Worm (Caenorhabditis elegans) whole organism, L1 larva: Measurements from ENCODE around the gene W04D2.4.

Source experiments
- C04F5.9 ChIP-seq: sonication (generic microtip); optimal IDR thresholded peaks from 2 replicates; lab custom pipeline; 2016; ENCODE audit warnings: missing genetic modification characterization, missing compliant biosample characterization
- C16A3.4 ChIP-seq: fragments of 150-350 bp; optimal IDR thresholded peaks from 2 replicates; lab custom pipeline; 2014; ENCODE audit warnings: missing biosample characterization, missing genetic modification characterization
- C34B4.2 ChIP-seq: sonication (generic microtip); optimal IDR thresholded peaks from 2 replicates; lab custom pipeline; 2017; ENCODE audit warnings: mild to moderate bottlenecking, missing genetic modification characterization, missing compliant biosample characterization
- F16B12.6 ChIP-seq: fragments of 150-350 bp; optimal IDR thresholded peaks from 2 replicates; lab custom pipeline; 2014; ENCODE audit warnings: missing biosample characterization, missing genetic modification characterization
- aha-1 ChIP-seq: fragments of 150-350 bp; optimal IDR thresholded peaks from 2 replicates; lab custom pipeline; 2014; ENCODE audit warnings: missing biosample characterization, missing genetic modification characterization
- alr-1 ChIP-seq: fragments of 200-800 bp; sonication (Bioruptor generic); optimal IDR thresholded peaks from 2 replicates; lab custom pipeline; 2018; ENCODE audit warnings: borderline replicate concordance, mild to moderate bottlenecking, missing genetic modification characterization, missing compliant biosample characterization
- aly-2 ChIP-seq: fragments of 150-350 bp; optimal IDR thresholded peaks from 2 replicates; lab custom pipeline; 2014; ENCODE audit warnings: missing biosample characterization, missing genetic modification characterization
- ceh-8 ChIP-seq: fragments of 200-800 bp; sonication (Bioruptor generic); optimal IDR thresholded peaks from 2 replicates; lab custom pipeline; 2018; ENCODE audit warnings: mild to moderate bottlenecking, missing genetic modification characterization, moderate library complexity, missing compliant biosample characterization
- ceh-82 ChIP-seq, 3 experiments: fragments of 150-350 bp in 1 of 3; sonication (generic microtip) in 2 of 3; optimal IDR thresholded peaks; 2 replicates each; lab custom pipeline; 2014 to 2017; ENCODE audit warnings: missing biosample characterization in 3 of 3, missing genetic modification characterization in 3 of 3
- ceh-90 ChIP-seq: sonication (generic microtip); optimal IDR thresholded peaks from 2 replicates; lab custom pipeline; 2016; ENCODE audit warnings: missing genetic modification characterization, missing compliant biosample characterization
- dpl-1 ChIP-seq, 3 experiments: fragments of 150-350 bp in 2 of 3; sonication (generic microtip) in 1 of 3; optimal IDR thresholded peaks; 2 replicates each; lab custom pipeline; 2014 to 2017; ENCODE audit warnings: missing biosample characterization in 3 of 3, missing genetic modification characterization in 3 of 3, missing genetic modification reagents in 3 of 3
- dsc-1 ChIP-seq: sonication (generic microtip); optimal IDR thresholded peaks from 2 replicates; lab custom pipeline; 2016; ENCODE audit warnings: mild to moderate bottlenecking, missing genetic modification characterization, missing compliant biosample characterization
- efl-1 ChIP-seq, 4 experiments: fragments of 150-350 bp; optimal IDR thresholded peaks in 3 of 4; peaks in 1 of 4; 1 replicate in 1 of 4; 2 replicates in 3 of 4; lab custom pipeline; 2014; ENCODE audit warnings: missing biosample characterization in 2 of 4, missing genetic modification characterization in 2 of 4, missing genetic modification reagents in 2 of 4
- efl-3 ChIP-seq: fragments of 200-800 bp; sonication (Bioruptor generic); optimal IDR thresholded peaks from 2 replicates; lab custom pipeline; 2018; ENCODE audit warnings: mild to moderate bottlenecking, missing genetic modification characterization, missing compliant biosample characterization
- egl-13 ChIP-seq: sonication (generic microtip); optimal IDR thresholded peaks from 2 replicates; lab custom pipeline; 2016; ENCODE audit warnings: missing genotype, missing genetic modification reagents, missing genetic modification characterization, missing compliant biosample characterization
- egl-27 ChIP-seq, 2 experiments: fragments of 150-350 bp in 1 of 2; sonication (generic microtip); optimal IDR thresholded peaks; 3 replicates each; lab custom pipeline; 2017 to 2018; ENCODE audit warnings: missing biosample characterization in 2 of 2, missing genetic modification characterization in 2 of 2, missing genetic modification reagents in 2 of 2
- elt-2 ChIP-seq: sonication (generic microtip); optimal IDR thresholded peaks from 2 replicates; lab custom pipeline; 2016; ENCODE audit warnings: missing genetic modification characterization, mild to moderate bottlenecking, inconsistent platforms, missing compliant biosample characterization, missing genetic modification reagents
- elt-3 ChIP-seq, 6 experiments: fragments of 150-350 bp in 1 of 6; sonication (generic microtip); optimal IDR thresholded peaks; 2 replicates each; lab custom pipeline; 2017 to 2018; ENCODE audit warnings: missing biosample characterization in 6 of 6, missing genetic modification characterization in 6 of 6, inconsistent platforms in 1 of 6
- grh-1 ChIP-seq: fragments of 200-800 bp; sonication (Bioruptor generic); IDR thresholded peaks from 2 replicates; pipeline ENCODE4 v1.3.6; 2022; ENCODE audit warnings: missing genetic modification reagents, missing genetic modification characterization, missing compliant biosample characterization
- irx-1 ChIP-seq: sonication (generic microtip); optimal IDR thresholded peaks from 2 replicates; lab custom pipeline; 2016; ENCODE audit warnings: missing genetic modification characterization, missing compliant biosample characterization
- jun-1 ChIP-seq: fragments of 150-350 bp; optimal IDR thresholded peaks from 2 replicates; lab custom pipeline; 2014; ENCODE audit warnings: missing biosample characterization, missing genetic modification reagents, missing genetic modification characterization
- lin-13 ChIP-seq: fragments of 150-350 bp; optimal IDR thresholded peaks from 2 replicates; lab custom pipeline; 2014; ENCODE audit warnings: missing biosample characterization, missing genetic modification reagents, missing genetic modification characterization
- lin-15B ChIP-seq: fragments of 150-350 bp; sonication (generic microtip); optimal IDR thresholded peaks from 3 replicates; lab custom pipeline; 2014; ENCODE audit warnings: missing biosample characterization, missing genetic modification characterization
- lin-35 ChIP-seq, 2 experiments: fragments of 150-350 bp; optimal IDR thresholded peaks; 2 replicates each; lab custom pipeline; 2014; ENCODE audit warnings: missing biosample characterization in 2 of 2, missing genetic modification characterization in 2 of 2, missing genetic modification reagents in 2 of 2
- lin-39 ChIP-seq: fragments of 150-350 bp; optimal IDR thresholded peaks from 2 replicates; lab custom pipeline; 2014; ENCODE audit warnings: missing biosample characterization, missing genetic modification reagents, missing genetic modification characterization
- lir-3 ChIP-seq: sonication (generic microtip); optimal IDR thresholded peaks from 2 replicates; lab custom pipeline; 2016; ENCODE audit warnings: mild to moderate bottlenecking, missing genetic modification characterization, moderate library complexity, missing compliant biosample characterization; ENCODE audit not compliant: poor library complexity
- lsy-2 ChIP-seq, 2 experiments: fragments of 150-350 bp; optimal IDR thresholded peaks; 2 replicates each; lab custom pipeline; 2014; ENCODE audit warnings: missing biosample characterization in 2 of 2, missing genetic modification characterization in 2 of 2
- mab-9 ChIP-seq: fragments of 200-800 bp; sonication (Bioruptor generic); IDR thresholded peaks from 2 replicates; pipeline ENCODE4 v1.3.6; 2022; ENCODE audit warnings: missing genetic modification reagents, missing genetic modification characterization, missing compliant biosample characterization
- mdl-1 ChIP-seq, 2 experiments: fragments of 150-350 bp; optimal IDR thresholded peaks; 2 replicates each; lab custom pipeline; 2014 to 2017; ENCODE audit warnings: missing biosample characterization in 2 of 2, missing genetic modification characterization in 2 of 2, inconsistent platforms in 1 of 2
- mep-1 ChIP-seq: fragments of 150-350 bp; optimal IDR thresholded peaks from 2 replicates; lab custom pipeline; 2014; ENCODE audit warnings: missing biosample characterization, missing genetic modification characterization
- nhr-19 ChIP-seq: fragments of 200-800 bp; sonication (Bioruptor generic); conservative IDR thresholded peaks from 2 replicates; pipeline ENCODE4 v1.3.6; 2022; ENCODE audit warnings: missing genetic modification characterization, missing compliant biosample characterization
- nhr-47 ChIP-seq: sonication (generic microtip); optimal IDR thresholded peaks from 2 replicates; lab custom pipeline; 2016; ENCODE audit warnings: mild to moderate bottlenecking, missing genetic modification characterization, moderate library complexity, missing compliant biosample characterization
- nhr-71 ChIP-seq: sonication (generic microtip); optimal IDR thresholded peaks from 2 replicates; lab custom pipeline; 2016; ENCODE audit warnings: mild to moderate bottlenecking, missing genetic modification characterization, moderate library complexity, missing compliant biosample characterization
- nhr-77 ChIP-seq: fragments of 150-350 bp; optimal IDR thresholded peaks from 2 replicates; lab custom pipeline; 2014; ENCODE audit warnings: missing biosample characterization, missing genetic modification characterization
- nhr-84 ChIP-seq: sonication (generic microtip); optimal IDR thresholded peaks from 2 replicates; lab custom pipeline; 2017; ENCODE audit warnings: missing biosample characterization, missing genetic modification characterization
- nhr-85 ChIP-seq: sonication (generic microtip); peaks from one replicate; lab custom pipeline; 2016; ENCODE audit warnings: missing genetic modification characterization, inconsistent platforms, missing compliant biosample characterization
- pax-3 ChIP-seq: fragments of 200-800 bp; sonication (Bioruptor generic); optimal IDR thresholded peaks from 2 replicates; lab custom pipeline; 2018; ENCODE audit warnings: mild to moderate bottlenecking, missing genetic modification characterization, moderate library complexity, missing compliant biosample characterization
- pqm-1 ChIP-seq: sonication (generic microtip); optimal IDR thresholded peaks from 3 replicates; lab custom pipeline; 2017; ENCODE audit warnings: missing biosample characterization, missing genetic modification characterization
- rnt-1 ChIP-seq: sonication (generic microtip); optimal IDR thresholded peaks from 2 replicates; lab custom pipeline; 2016; ENCODE audit warnings: mild to moderate bottlenecking, missing genetic modification characterization, moderate library complexity, missing compliant biosample characterization
- skn-1 ChIP-seq: fragments of 150-350 bp; optimal IDR thresholded peaks from 2 replicates; lab custom pipeline; 2014; ENCODE audit warnings: missing biosample characterization, missing genetic modification characterization
- snu-23 ChIP-seq: sonication (generic microtip); optimal IDR thresholded peaks from 2 replicates; lab custom pipeline; 2016; ENCODE audit warnings: missing genetic modification characterization, missing compliant biosample characterization
- tbx-2 ChIP-seq: sonication (generic microtip); optimal IDR thresholded peaks from 2 replicates; lab custom pipeline; 2016; ENCODE audit warnings: missing genetic modification characterization, missing compliant biosample characterization
- tlp-1 ChIP-seq: fragments of 150-350 bp; optimal IDR thresholded peaks from 2 replicates; lab custom pipeline; 2014; ENCODE audit warnings: missing biosample characterization, missing genetic modification characterization
- unc-62 ChIP-seq: fragments of 150-350 bp; optimal IDR thresholded peaks from 2 replicates; lab custom pipeline; 2014; ENCODE audit warnings: missing biosample characterization, missing genetic modification reagents, missing genetic modification characterization
- vab-15 ChIP-seq: sonication (generic microtip); optimal IDR thresholded peaks from 2 replicates; lab custom pipeline; 2017; ENCODE audit warnings: missing genotype, mild to moderate bottlenecking, missing genetic modification characterization, missing compliant biosample characterization
- zag-1 ChIP-seq: fragments of 150-350 bp; optimal IDR thresholded peaks from 2 replicates; lab custom pipeline; 2014; ENCODE audit warnings: missing biosample characterization, missing genetic modification characterization
- zip-4 ChIP-seq: fragments of 200-800 bp; sonication (Bioruptor generic); optimal IDR thresholded peaks from 2 replicates; lab custom pipeline; 2018; ENCODE audit warnings: mild to moderate bottlenecking, missing genetic modification characterization, moderate library complexity, missing compliant biosample characterization
- ztf-4 ChIP-seq: fragments of 150-350 bp; optimal IDR thresholded peaks from 2 replicates; lab custom pipeline; 2014; ENCODE audit warnings: missing biosample characterization, missing genetic modification characterization

The W04D2.4 gene

ce11 chrV:12491070-12491643, 6.4 kb downstream of the W04D2.4 start (continued):
- TF ChIP-seq lin-15B (tag; lab: Kevin White, UChicago): peak; percentile 9
- TF ChIP-seq aha-1: no peak
- TF ChIP-seq lin-13 (GFP tag; lab: Kevin White, UChicago): peak; percentile 71
- TF ChIP-seq aly-2 (tag; lab: Kevin White, UChicago): peak; percentile 16
- TF ChIP-seq ceh-8 (GFP tag; lab: Kevin White, UChicago): peak; percentile 28
- peak; percentile 61 for TF ChIP-seq mep-1
- peak in 2 of 3 experiments; percentile 41 to 59 for TF ChIP-seq dpl-1 (GFP tag; optimal IDR thresholded peaks at IDR 0.05; lab: Kevin White, UChicago)
- no peak for TF ChIP-seq vab-15 (tag; lab: Kevin White, UChicago)
- peak; percentile 41 for TF ChIP-seq lir-3 (tag; lab: Kevin White, UChicago)
- TF ChIP-seq rnt-1 (tag; lab: Kevin White, UChicago): peak; percentile 94
- TF ChIP-seq alr-1 (tag; lab: Kevin White, UChicago): no peak
- no peak for TF ChIP-seq efl-3 (GFP tag; lab: Kevin White, UChicago)
- peak; percentile 76 for TF ChIP-seq irx-1 (tag; lab: Kevin White, UChicago)
- TF ChIP-seq mab-9 (GFP tag; lab: Robert Waterston, UW): peak; percentile 61
- no peak for TF ChIP-seq F16B12.6
- peak; percentile 82 for TF ChIP-seq grh-1 (GFP tag; lab: Robert Waterston, UW)
- TF ChIP-seq skn-1 (tag; lab: Kevin White, UChicago): no peak
- TF ChIP-seq tbx-2 (tag; lab: Kevin White, UChicago): peak; percentile 71
- TF ChIP-seq nhr-47 (tag; lab: Kevin White, UChicago): peak; percentile 89
- TF ChIP-seq ceh-90 (tag; lab: Kevin White, UChicago): no peak
- peak; percentile 41 to 83 (median 71) for TF ChIP-seq ceh-82 (tag; optimal IDR thresholded peaks at IDR 0.05; lab: Kevin White, UChicago)
- peak; percentile 92 for TF ChIP-seq nhr-71 (tag; lab: Kevin White, UChicago)
- peak in 1 of 6 experiments; percentile 46 for TF ChIP-seq elt-3 (tag; optimal IDR thresholded peaks at IDR 0.05; lab: Kevin White, UChicago)
- TF ChIP-seq ztf-4 (tag; lab: Kevin White, UChicago): peak; percentile 66

- TF ChIP-seq skn-1 (tag; lab: Kevin White, UChicago) (no peak), zip-4 (GFP tag; lab: Kevin White, UChicago) (no peak), nhr-19 (peak; percentile 15; the same call in 1 of the 2 replicates), alr-1 (tag; lab: Kevin White, UChicago) (no peak), aly-2 (tag; lab: Kevin White, UChicago) (no peak), nhr-85 (tag; lab: Kevin White, UChicago) (no peak), dsc-1 (tag; lab: Kevin White, UChicago) (peak; percentile 50), efl-3 (GFP tag; lab: Kevin White, UChicago) (no peak), tlp-1 (tag; lab: Kevin White, UChicago) (no peak), elt-3 (tag; optimal IDR thresholded peaks at IDR 0.05; lab: Kevin White, UChicago) (no peak), efl-1 (optimal IDR thresholded peaks at IDR 0.05; lab: Kevin White, UChicago) (peak; percentile 1 to 17), efl-1 (GFP tag; optimal IDR thresholded peaks at IDR 0.05 in 1 of 2; lab: Kevin White, UChicago) (no peak), elt-2 (tag; lab: Kevin White, UChicago) (no peak), lin-15B (tag; lab: Kevin White, UChicago) (no peak), grh-1 (GFP tag; lab: Robert Waterston, UW) (no peak), C16A3.4 (tag; lab: Kevin White, UChicago) (no peak), C34B4.2 (tag; lab: Kevin White, UChicago) (no peak), jun-1 (tag; lab: Kevin White, UChicago) (no peak), pqm-1 (tag; lab: Kevin White, UChicago) (no peak), ceh-82 (tag; optimal IDR thresholded peaks at IDR 0.05; lab: Kevin White, UChicago) (no peak), nhr-77 (tag; lab: Kevin White, UChicago) (no peak), nhr-47 (tag; lab: Kevin White, UChicago) (no peak), lin-35 (GFP tag; optimal IDR thresholded peaks at IDR 0.05; lab: Kevin White, UChicago) (no peak), unc-62 (GFP tag; lab: Kevin White, UChicago) (no peak), lsy-2 (tag; optimal IDR thresholded peaks at IDR 0.05; lab: Kevin White, UChicago) (peak in 1 of 2 experiments; percentile 41), C04F5.9 (tag; lab: Kevin White, UChicago) (no peak), zag-1 (tag; lab: Kevin White, UChicago) (no peak), lin-13 (GFP tag; lab: Kevin White, UChicago) (no peak), egl-13 (tag; lab: Kevin White, UChicago) (no peak), nhr-84 (tag; lab: Kevin White, UChicago) (no peak), lin-39 (no peak), snu-23 (peak; percentile 16), pax-3 (tag; lab: Kevin White, UChicago) (no peak), egl-27 (tag; optimal IDR thresholded peaks at IDR 0.05; lab: Kevin White, UChicago) (no peak), mdl-1 (tag; optimal IDR thresholded peaks at IDR 0.05; lab: Kevin White, UChicago) (no peak)
Measured at ce11 chrV:12488002-12488401, 9.6 kb downstream of the W04D2.4 start.
